Fruit fly (Drosophila melanogaster) whole organism: ENCODE results near the gene CG43203.

Experiments used
- CG8478 ChIP-seq: fragments of >200 bp; optimal IDR thresholded peaks from 2 replicates; lab custom pipeline; 2018; ENCODE audit warnings: inconsistent platforms
- pan ChIP-seq: fragments of >200 bp; optimal IDR thresholded peaks from 2 replicates; lab custom pipeline; 2017

- no peak for TF ChIP-seq CG8478
- TF ChIP-seq pan (lab: Kevin White, UChicago) = no peak
Measured at dm6 chr3R:19353751-19354150, at the start of gene CG43203.
